Fruit fly (Drosophila melanogaster) whole organism, embryonic: ENCODE results near the gene Vinc.

Experiments
- ATbp ChIP-seq: fragments of 200-800 bp; sonication (Bioruptor generic); optimal IDR thresholded peaks from 2 replicates; lab custom pipeline; 2017; ENCODE audit warnings: missing biosample characterization, mild to moderate bottlenecking, missing genetic modification characterization, missing genetic modification reagents
- Bdp1 ChIP-seq: fragments of 200-800 bp; sonication (Bioruptor generic); optimal IDR thresholded peaks from 3 replicates; lab custom pipeline; 2016; ENCODE audit warnings: missing biosample characterization, missing genetic modification characterization
- Blimp-1 ChIP-seq: fragments of 200-800 bp; sonication (Bioruptor generic); optimal IDR thresholded peaks from 3 replicates; lab custom pipeline; 2018; ENCODE audit warnings: missing biosample characterization, missing genetic modification characterization, mild to moderate bottlenecking, moderate library complexity, missing genetic modification reagents
- CG10565 ChIP-seq: fragments of 200-800 bp; sonication (Bioruptor generic); optimal IDR thresholded peaks from 3 replicates; lab custom pipeline; 2016; ENCODE audit warnings: missing biosample characterization, mild to moderate bottlenecking, missing genetic modification characterization
- CG12219 ChIP-seq: fragments of 200-800 bp; sonication (Bioruptor generic); optimal IDR thresholded peaks from 3 replicates; lab custom pipeline; 2018; ENCODE audit warnings: missing biosample characterization, mild to moderate bottlenecking, missing genetic modification characterization
- CG1233 ChIP-seq: fragments of 200-800 bp; sonication (Bioruptor generic); optimal IDR thresholded peaks from 4 replicates; lab custom pipeline; 2018; ENCODE audit warnings: missing biosample characterization, mild to moderate bottlenecking, missing genetic modification characterization
- CG1529 ChIP-seq: fragments of 200-800 bp; sonication (Bioruptor generic); optimal IDR thresholded peaks from 3 replicates; lab custom pipeline; 2018; ENCODE audit warnings: missing biosample characterization, missing genetic modification characterization
- CG16779 ChIP-seq: fragments of 200-800 bp; sonication (Bioruptor generic); IDR thresholded peaks from 2 replicates; pipeline ENCODE4 v1.3.6; 2022; ENCODE audit warnings: missing biosample characterization, missing genetic modification characterization
- CG16863 ChIP-seq: fragments of 200-800 bp; sonication (Bioruptor generic); optimal IDR thresholded peaks from 3 replicates; lab custom pipeline; 2016; ENCODE audit warnings: missing biosample characterization, missing genetic modification characterization
- CG17328 ChIP-seq: fragments of 200-800 bp; sonication (Bioruptor generic); IDR thresholded peaks from 2 replicates; pipeline ENCODE4 v1.3.6; 2022; ENCODE audit warnings: missing biosample characterization, missing genetic modification characterization
- CG18619 ChIP-seq: fragments of 200-800 bp; sonication (Bioruptor generic); optimal IDR thresholded peaks from 3 replicates; lab custom pipeline; 2017; ENCODE audit warnings: missing biosample characterization, mild to moderate bottlenecking, missing genetic modification characterization
- CG32532 ChIP-seq: fragments of 200-800 bp; sonication (Bioruptor generic); IDR thresholded peaks from 2 replicates; pipeline ENCODE4 v1.3.6; 2022; ENCODE audit warnings: missing biosample characterization, missing genetic modification characterization
- CG32767 ChIP-seq: fragments of 200-800 bp; sonication (Bioruptor generic); IDR thresholded peaks from 2 replicates; pipeline ENCODE4 v1.3.6; 2022; ENCODE audit warnings: missing biosample characterization, missing genetic modification characterization
- CG3838 ChIP-seq: fragments of 200-800 bp; sonication (Bioruptor generic); optimal IDR thresholded peaks from 3 replicates; lab custom pipeline; 2016; ENCODE audit warnings: missing biosample characterization, missing genetic modification characterization
- CG4360 ChIP-seq: fragments of 200-800 bp; sonication (Bioruptor generic); IDR thresholded peaks from 2 replicates; pipeline ENCODE4 v1.3.6; 2022; ENCODE audit warnings: missing biosample characterization, missing genetic modification characterization
- CG43689 ChIP-seq: fragments of 200-800 bp; sonication (Bioruptor generic); IDR thresholded peaks from 2 replicates; pipeline ENCODE4 v1.3.6; 2022; ENCODE audit warnings: missing biosample characterization, missing genetic modification characterization
- CG4707 ChIP-seq: fragments of 200-800 bp; sonication (Bioruptor generic); optimal IDR thresholded peaks from 2 replicates; lab custom pipeline; 2018; ENCODE audit warnings: missing biosample characterization, mild to moderate bottlenecking, missing genetic modification characterization, moderate library complexity
- CG7556 ChIP-seq: fragments of 200-800 bp; sonication (Bioruptor generic); optimal IDR thresholded peaks from 2 replicates; lab custom pipeline; 2017; ENCODE audit warnings: missing biosample characterization, mild to moderate bottlenecking, missing genetic modification characterization
- CG7786 ChIP-seq: fragments of 200-800 bp; sonication (Bioruptor generic); optimal IDR thresholded peaks from 2 replicates; lab custom pipeline; 2016; ENCODE audit warnings: missing biosample characterization, missing genetic modification characterization
- CG7963 ChIP-seq: fragments of 200-800 bp; sonication (Bioruptor generic); IDR thresholded peaks from 3 replicates; pipeline ENCODE4 v1.3.6; 2022; ENCODE audit warnings: missing biosample characterization, missing genetic modification characterization; ENCODE audit not compliant: partially characterized antibody
- CG8290 ChIP-seq, 3 experiments: fragments of 200-800 bp; sonication (Bioruptor generic); optimal IDR thresholded peaks; 2 replicates each; lab custom pipeline; 2016 to 2019; ENCODE audit warnings: missing biosample characterization in 3 of 3, missing genetic modification characterization in 3 of 3, mild to moderate bottlenecking in 2 of 3, moderate library complexity in 1 of 3
- CG9215 ChIP-seq: fragments of 200-800 bp; sonication (Bioruptor generic); IDR thresholded peaks from 2 replicates; pipeline ENCODE4 v1.3.6; 2022; ENCODE audit warnings: missing biosample characterization, missing genetic modification characterization
- CrebB ChIP-seq: fragments of 200-800 bp; sonication (Bioruptor generic); optimal IDR thresholded peaks from 3 replicates; lab custom pipeline; 2018; ENCODE audit warnings: missing biosample characterization, mild to moderate bottlenecking, missing genetic modification characterization
- D19A ChIP-seq: fragments of 200-800 bp; optimal IDR thresholded peaks from 3 replicates; lab custom pipeline; 2019; ENCODE audit warnings: missing biosample characterization, mild to moderate bottlenecking, missing genetic modification characterization, moderate library complexity
- Doc3 ChIP-seq: fragments of 200-800 bp; sonication (Bioruptor generic); IDR thresholded peaks from 3 replicates; pipeline ENCODE4 v1.3.6; 2022; ENCODE audit warnings: missing biosample characterization, missing genetic modification characterization; ENCODE audit not compliant: partially characterized antibody
- Ets97D ChIP-seq: fragments of 200-800 bp; sonication (Bioruptor generic); optimal IDR thresholded peaks from 3 replicates; lab custom pipeline; 2016; ENCODE audit warnings: missing biosample characterization, missing genetic modification characterization
- Gug ChIP-seq: fragments of 200-800 bp; sonication (Bioruptor generic); IDR thresholded peaks from 4 replicates; pipeline ENCODE4 v1.3.6; 2022; ENCODE audit warnings: missing biosample characterization, missing genetic modification characterization
- H15 ChIP-seq: fragments of 200-800 bp; sonication (Bioruptor generic); IDR thresholded peaks from 3 replicates; pipeline ENCODE4 v1.3.6; 2022; ENCODE audit warnings: missing biosample characterization, missing genetic modification characterization
- HLHmδ ChIP-seq: fragments of 200-800 bp; sonication (Bioruptor generic); optimal IDR thresholded peaks from 2 replicates; lab custom pipeline; 2018; ENCODE audit warnings: missing biosample characterization, mild to moderate bottlenecking, missing genetic modification characterization, moderate library complexity
- Hey ChIP-seq: fragments of 200-800 bp; sonication (Bioruptor generic); optimal IDR thresholded peaks from 3 replicates; lab custom pipeline; 2018; ENCODE audit warnings: missing biosample characterization, mild to moderate bottlenecking, missing genetic modification characterization
- Max ChIP-seq: fragments of 200-800 bp; sonication (Bioruptor generic); optimal IDR thresholded peaks from 2 replicates; lab custom pipeline; 2016; ENCODE audit warnings: missing biosample characterization, mild to moderate bottlenecking, missing genetic modification characterization
- Oaz ChIP-seq: fragments of 200-800 bp; sonication (Bioruptor generic); IDR thresholded peaks from 2 replicates; pipeline ENCODE4 v1.3.6; 2022; ENCODE audit warnings: missing biosample characterization, missing genetic modification characterization
- Oli ChIP-seq: fragments of 200-800 bp; sonication (Bioruptor generic); optimal IDR thresholded peaks from 2 replicates; lab custom pipeline; 2018; ENCODE audit warnings: missing biosample characterization, mild to moderate bottlenecking, missing genetic modification characterization, moderate library complexity
- Spps ChIP-seq: fragments of 200-800 bp; sonication (Bioruptor generic); optimal IDR thresholded peaks from 2 replicates; lab custom pipeline; 2018; ENCODE audit warnings: missing biosample characterization, mild to moderate bottlenecking, missing genetic modification characterization
- TFAM ChIP-seq: fragments of 200-800 bp; sonication (Bioruptor generic); optimal IDR thresholded peaks from 2 replicates; lab custom pipeline; 2017; ENCODE audit warnings: missing biosample characterization, missing genetic modification characterization, inconsistent platforms
- cad ChIP-seq: fragments of >200 bp; optimal IDR thresholded peaks from 2 replicates; lab custom pipeline; 2017; ENCODE audit warnings: missing biosample characterization, missing genetic modification characterization
- chinmo ChIP-seq: fragments of 200-800 bp; sonication (Bioruptor generic); IDR thresholded peaks from 4 replicates; pipeline ENCODE4 v1.3.6; 2022; ENCODE audit warnings: missing biosample characterization, missing genetic modification characterization; ENCODE audit not compliant: partially characterized antibody
- en ChIP-seq: fragments of 200-800 bp; sonication (Bioruptor generic); optimal IDR thresholded peaks from 2 replicates; lab custom pipeline; 2016; ENCODE audit warnings: missing biosample characterization, missing genetic modification characterization
- esg ChIP-seq: fragments of 200-800 bp; sonication (Bioruptor generic); conservative IDR thresholded peaks from 2 replicates; pipeline ENCODE4 v1.3.6; 2022; ENCODE audit warnings: missing biosample characterization, missing genetic modification characterization
- grau ChIP-seq: fragments of 200-800 bp; optimal IDR thresholded peaks from 3 replicates; lab custom pipeline; 2019; ENCODE audit warnings: missing biosample characterization, mild to moderate bottlenecking, missing genetic modification characterization, moderate library complexity
- gt ChIP-seq: fragments of 200-800 bp; sonication (Bioruptor generic); IDR thresholded peaks from 2 replicates; pipeline ENCODE4 v1.3.6; 2022; ENCODE audit warnings: missing biosample characterization, missing genetic modification characterization
- hth ChIP-seq: fragments of >200 bp; optimal IDR thresholded peaks from 2 replicates; lab custom pipeline; 2017; ENCODE audit warnings: inconsistent platforms
- jigr1 ChIP-seq: fragments of 200-800 bp; sonication (Bioruptor generic); IDR thresholded peaks from 3 replicates; pipeline ENCODE4 v1.3.6; 2022; ENCODE audit warnings: missing biosample characterization, missing genetic modification characterization
- lbe ChIP-seq: fragments of 200-800 bp; sonication (Bioruptor generic); optimal IDR thresholded peaks from 2 replicates; lab custom pipeline; 2016; ENCODE audit warnings: missing biosample characterization, mild to moderate bottlenecking, missing genetic modification characterization
- rib ChIP-seq: fragments of 200-800 bp; sonication (Bioruptor generic); IDR thresholded peaks from 2 replicates; pipeline ENCODE4 v1.3.6; 2022; ENCODE audit warnings: missing biosample characterization, missing genetic modification characterization
- slbo ChIP-seq: fragments of 200-800 bp; sonication (Bioruptor generic); IDR thresholded peaks from 2 replicates; pipeline ENCODE4 v1.3.6; 2022; ENCODE audit warnings: missing biosample characterization, missing genetic modification characterization
- tio ChIP-seq: fragments of 200-800 bp; sonication (Bioruptor generic); optimal IDR thresholded peaks from 2 replicates; lab custom pipeline; 2017; ENCODE audit warnings: missing biosample characterization, missing genetic modification characterization, inconsistent platforms
- trem ChIP-seq: fragments of 200-800 bp; optimal IDR thresholded peaks from 3 replicates; lab custom pipeline; 2019; ENCODE audit warnings: missing biosample characterization, mild to moderate bottlenecking, missing genetic modification characterization, moderate library complexity
- ttk ChIP-seq: fragments of 200-800 bp; sonication (Bioruptor generic); IDR thresholded peaks from 2 replicates; pipeline ENCODE4 v2.1.2; 2022; ENCODE audit warnings: missing biosample characterization, missing genetic modification characterization
- tx ChIP-seq: fragments of 200-800 bp; sonication (Bioruptor generic); optimal IDR thresholded peaks from 2 replicates; lab custom pipeline; 2016; ENCODE audit warnings: missing biosample characterization, missing genetic modification characterization
- yki ChIP-seq: fragments of >200 bp; optimal IDR thresholded peaks from 3 replicates; lab custom pipeline; 2018
- zf30C ChIP-seq: fragments of 200-800 bp; sonication (Bioruptor generic); optimal IDR thresholded peaks from 3 replicates; lab custom pipeline; 2018; ENCODE audit warnings: missing biosample characterization, mild to moderate bottlenecking, missing genetic modification characterization

Gene Vinc

dm6 chrX:2270557-2270930, 48.2 kb upstream of the Vinc start, which contains the start of gene CG2924 (continued):
- TF ChIP-seq Gug (GFP tag; lab: Robert Waterston, UW): peak; percentile 89; the same call in 2 of the 4 replicates
- TF ChIP-seq rib (GFP tag; lab: Robert Waterston, UW): peak; percentile 84
- no peak for TF ChIP-seq Spps (tag; lab: Kevin White, UChicago)
- no peak for TF ChIP-seq CG1529 (GFP tag; lab: Kevin White, UChicago)
- TF ChIP-seq Doc3 (GFP tag; lab: Robert Waterston, UW): peak; percentile 98
- no peak for TF ChIP-seq hth (lab: Kevin White, UChicago)
- TF ChIP-seq Blimp-1 (GFP tag; lab: Kevin White, UChicago): peak; percentile 24
- peak; percentile 22 for TF ChIP-seq Bdp1 (GFP tag; lab: Kevin White, UChicago)
- TF ChIP-seq slbo (GFP tag; lab: Robert Waterston, UW): peak; percentile 89
- TF ChIP-seq trem (tag; lab: Kevin White, UChicago): peak; percentile 88
- TF ChIP-seq zf30C (GFP tag; lab: Kevin White, UChicago): peak; percentile 72
- 0 out of 2 replicates have a peak, but pooled peaks have one; percentile 37 for TF ChIP-seq CG16779 (GFP tag; lab: Robert Waterston, UW)
- no peak for TF ChIP-seq CG1233 (GFP tag; lab: Kevin White, UChicago)
- TF ChIP-seq TFAM (GFP tag; lab: Kevin White, UChicago): no peak
- peak; percentile 33 for TF ChIP-seq HLHmδ
- TF ChIP-seq CG10565 (GFP tag; lab: Kevin White, UChicago): no peak
- peak; percentile 26 for TF ChIP-seq D19A (tag; lab: Kevin White, UChicago)
- peak; percentile 32; the same call in 1 of the 2 replicates for TF ChIP-seq ttk (GFP tag; lab: Robert Waterston, UW)
- no peak for TF ChIP-seq en (GFP tag; lab: Kevin White, UChicago)
- peak; percentile 25; the same call in 1 of the 2 replicates for TF ChIP-seq CG17328 (GFP tag; lab: Robert Waterston, UW)
- peak; percentile 92 for TF ChIP-seq Ets97D (GFP tag; lab: Kevin White, UChicago)
- TF ChIP-seq jigr1 (GFP tag; lab: Robert Waterston, UW): no peak
- TF ChIP-seq esg (GFP tag; lab: Robert Waterston, UW): no peak
- peak; percentile 28 for TF ChIP-seq tx (GFP tag; lab: Kevin White, UChicago)
- peak; percentile 100 for TF ChIP-seq chinmo (GFP tag; lab: Robert Waterston, UW)
- TF ChIP-seq Oli (tag; lab: Kevin White, UChicago): no peak
- no peak for TF ChIP-seq CG12219 (GFP tag; lab: Kevin White, UChicago)
- peak; percentile 63 for TF ChIP-seq CG7786 (GFP tag; lab: Kevin White, UChicago)
- no peak; the same call in 2 of the 3 replicates for TF ChIP-seq H15 (GFP tag; lab: Robert Waterston, UW)
- TF ChIP-seq ATbp: no peak
- TF ChIP-seq CG32532: peak; percentile 72
- TF ChIP-seq CG7963 (GFP tag; lab: Robert Waterston, UW): peak; percentile 99
- no peak for TF ChIP-seq CG4707 (GFP tag; lab: Kevin White, UChicago)
- TF ChIP-seq yki: no peak
- no peak for TF ChIP-seq CG43689 (GFP tag; lab: Robert Waterston, UW)
- TF ChIP-seq grau: peak; percentile 51
- peak; percentile 85 for TF ChIP-seq CG8290 (GFP tag; optimal IDR thresholded peaks at IDR 0.05; lab: Kevin White, UChicago)
- TF ChIP-seq CG8290 (tag; optimal IDR thresholded peaks at IDR 0.05; lab: Kevin White, UChicago): peak in 1 of 2 experiments; percentile 95
- no peak for TF ChIP-seq CG3838 (GFP tag; lab: Kevin White, UChicago)
- peak; percentile 51 for TF ChIP-seq Max (GFP tag; lab: Kevin White, UChicago)
- TF ChIP-seq CG7556: no peak
- peak; percentile 72 for TF ChIP-seq lbe (GFP tag; lab: Kevin White, UChicago)
- no peak; the same call in 1 of the 2 replicates for TF ChIP-seq CG9215 (GFP tag; lab: Robert Waterston, UW)
- peak; percentile 53; the same call in 1 of the 2 replicates for TF ChIP-seq CG32767 (GFP tag; lab: Robert Waterston, UW)
- peak; percentile 56 for TF ChIP-seq CG4360 (GFP tag; lab: Robert Waterston, UW)
- TF ChIP-seq Hey (tag; lab: Kevin White, UChicago): no peak
- TF ChIP-seq gt (GFP tag; lab: Robert Waterston, UW): no peak
- TF ChIP-seq Oaz: no peak
- peak; percentile 27 for TF ChIP-seq CG18619 (GFP tag; lab: Kevin White, UChicago)
- no peak for TF ChIP-seq cad (GFP tag; lab: Kevin White, UChicago)
- peak; percentile 42 for TF ChIP-seq CrebB (tag; lab: Kevin White, UChicago)
- peak; percentile 43 for TF ChIP-seq CG16863 (GFP tag; lab: Kevin White, UChicago)
- no peak for TF ChIP-seq tio (GFP tag; lab: Kevin White, UChicago)
